Worm (Caenorhabditis elegans): ENCODE results near the gene obr-2.

The obr-2 gene

DNA sequence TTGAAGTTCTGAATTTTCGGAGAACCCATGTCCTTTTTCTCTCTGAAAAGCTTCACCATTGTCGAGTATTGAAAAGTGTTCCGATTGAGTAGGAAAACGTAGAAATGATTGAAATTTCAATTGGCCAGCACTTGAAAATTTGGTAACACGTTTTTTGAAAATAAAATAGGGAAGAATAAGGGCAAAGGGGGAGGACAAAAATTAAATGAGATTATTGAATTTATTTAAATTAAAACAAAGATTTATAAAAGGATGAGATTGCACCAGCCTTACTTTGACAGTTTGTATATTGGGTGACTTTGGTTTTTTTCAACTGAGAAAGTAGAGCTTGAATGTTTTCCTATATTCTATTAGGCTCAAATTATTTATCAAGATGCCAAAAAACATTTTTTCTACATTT is at the start of gene obr-2:
Gene obr-2 (minus strand): TSS at position 101 of the 400 bp plus-strand sequence.
- TF ChIP-seq ztf-22 (GFP tag; optimal IDR thresholded peaks at IDR 0.05) (no peak), rec-8 (tag; optimal IDR thresholded peaks at IDR 0.05) (no peak), ceh-79 (tag; optimal IDR thresholded peaks at IDR 0.05) (no peak), T26A5.8 (tag; optimal IDR thresholded peaks at IDR 0.05) (no peak), die-1 (tag; optimal IDR thresholded peaks at IDR 0.05) (no peak), tbx-9 (tag; optimal IDR thresholded peaks at IDR 0.05; ENCODE audit: borderline replicate concordance) (no peak), nhr-27 (tag; optimal IDR thresholded peaks at IDR 0.05) (no peak), B0336.3 (GFP tag; IDR thresholded peaks at IDR 0.05) (no peak), C06A6.2 (GFP tag; conservative IDR thresholded peaks at IDR 0.05) (no peak), B0019.2 (GFP tag; conservative IDR thresholded peaks at IDR 0.05) (no peak), F37B4.10 (GFP tag; IDR thresholded peaks at IDR 0.05) (no peak), T07F8.4 (tag; optimal IDR thresholded peaks at IDR 0.05) (no peak), xnd-1 (tag; optimal IDR thresholded peaks at IDR 0.05) (no peak)

ce11 chrV:15060595-15060994 is 46.5 kb upstream of the obr-2 start:
- TF ChIP-seq F33H1.4 (GFP tag; IDR thresholded peaks at IDR 0.05) (peak; percentile 55; the same call in 1 of the 2 replicates), zim-3 (tag; optimal IDR thresholded peaks at IDR 0.05) (no peak), unc-130 (GFP tag; optimal IDR thresholded peaks at IDR 0.05) (no peak), lsl-1 (GFP tag; optimal IDR thresholded peaks at IDR 0.05) (peak; percentile 77)

DNA sequence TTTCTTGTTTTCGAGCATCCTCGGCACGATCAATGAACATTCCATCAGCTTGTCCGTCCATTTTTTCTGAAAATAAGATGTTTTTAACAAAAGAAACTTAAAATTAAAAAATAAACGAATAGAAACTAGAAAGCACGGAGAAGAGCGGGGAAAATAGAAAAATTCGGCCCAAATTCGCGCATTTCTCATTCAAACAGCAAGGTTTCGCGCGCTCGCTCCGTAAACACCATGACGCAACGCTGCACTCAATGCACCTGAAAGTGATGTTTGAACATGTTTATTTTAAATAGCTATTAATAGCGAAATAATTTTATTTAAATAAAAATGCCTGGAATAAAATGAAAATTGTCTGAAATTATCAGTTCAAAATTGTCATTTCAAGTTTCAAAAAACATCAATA is 45.5 kb upstream of the obr-2 start, which contains the start of the genes mcm-3 and C25D7.15:
Gene mcm-3 (minus strand): TSS at position 66 of the 400 bp plus-strand sequence.
Gene C25D7.15 (plus strand): TSS at position 275 of the 400 bp plus-strand sequence.
- peak; percentile 46 for TF ChIP-seq snpc-1.1 (tag; optimal IDR thresholded peaks at IDR 0.05; ENCODE audit: insufficient read depth)
- no peak for TF ChIP-seq mxl-1 (tag; optimal IDR thresholded peaks at IDR 0.05)
- TF ChIP-seq hlh-12 (tag; optimal IDR thresholded peaks at IDR 0.05), result no peak
- TF ChIP-seq D2030.7 (GFP tag; IDR thresholded peaks at IDR 0.05), result peak; percentile 87
- TF ChIP-seq hrde-1 (tag; optimal IDR thresholded peaks at IDR 0.05; ENCODE audit: borderline replicate concordance), result no peak
- TF ChIP-seq pha-4 (tag; optimal IDR thresholded peaks at IDR 0.05), result no peak
- no peak for TF ChIP-seq bed-2 (GFP tag; IDR thresholded peaks at IDR 0.05)
- no peak for TF ChIP-seq K11D2.4 (GFP tag; IDR thresholded peaks at IDR 0.05)
- TF ChIP-seq athp-1 (tag; optimal IDR thresholded peaks at IDR 0.05), result no peak
- TF ChIP-seq lag-1 (GFP tag; IDR thresholded peaks at IDR 0.05), result no peak
- TF ChIP-seq dpff-1 (tag; optimal IDR thresholded peaks at IDR 0.05), result no peak
- TF ChIP-seq cebp-1 (GFP tag; IDR thresholded peaks at IDR 0.05), result no peak
- TF ChIP-seq cebp-1 (tag; optimal IDR thresholded peaks at IDR 0.05), result peak; percentile 6
- no peak for TF ChIP-seq die-1 (tag; optimal IDR thresholded peaks at IDR 0.05)
- no peak for TF ChIP-seq Y53G8AR.9 (GFP tag; conservative IDR thresholded peaks at IDR 0.05)
- TF ChIP-seq attf-6 (GFP tag; IDR thresholded peaks at IDR 0.05), result no peak
- no peak for TF ChIP-seq ccch-3 (GFP tag; optimal IDR thresholded peaks at IDR 0.05)
- TF ChIP-seq Y56A3A.18 (GFP tag; IDR thresholded peaks at IDR 0.05), result no peak
- peak; percentile 27 for TF ChIP-seq snpc-1.3 (tag; optimal IDR thresholded peaks at IDR 0.05; ENCODE audit: insufficient read depth)
- no peak for TF ChIP-seq nhr-90 (tag; optimal IDR thresholded peaks at IDR 0.05)
- TF ChIP-seq hsf-1 (GFP tag; IDR thresholded peaks at IDR 0.05), result peak; percentile 87
- TF ChIP-seq F49E8.2 (tag; optimal IDR thresholded peaks at IDR 0.05; ENCODE audit: insufficient read depth), result no peak
- TF ChIP-seq F37B4.10 (GFP tag; IDR thresholded peaks at IDR 0.05), result no peak
- no peak for TF ChIP-seq ztf-28 (GFP tag; IDR thresholded peaks at IDR 0.05)
- TF ChIP-seq akir-1 (GFP tag; optimal IDR thresholded peaks at IDR 0.05), result no peak
- no peak for TF ChIP-seq zim-3 (tag; optimal IDR thresholded peaks at IDR 0.05)
- TF ChIP-seq T07F8.4 (tag; optimal IDR thresholded peaks at IDR 0.05), result no peak
- TF ChIP-seq mel-28 (tag; optimal IDR thresholded peaks at IDR 0.05; ENCODE audit: borderline replicate concordance), result no peak
- no peak for TF ChIP-seq somi-1 (GFP tag; optimal IDR thresholded peaks at IDR 0.05)
- peak; percentile 84 for TF ChIP-seq snpc-3.4 (tag; optimal IDR thresholded peaks at IDR 0.05)
- no peak for TF ChIP-seq bed-1 (GFP tag; IDR thresholded peaks at IDR 0.05)
- TF ChIP-seq lin-54 (GFP tag; optimal IDR thresholded peaks at IDR 0.05), result peak; percentile 80
- no peak for TF ChIP-seq atf-7 (tag; optimal IDR thresholded peaks at IDR 0.05)
